Worm (Caenorhabditis elegans): Measurements from ENCODE around the gene Y116A8A.4.

Gene Y116A8A.4

ce11 chrIV:16864876-16865275 lies 42.2 kb downstream of the Y116A8A.4 start:
- TF ChIP-seq Y55F3AM.14 (GFP tag; optimal IDR thresholded peaks at IDR 0.05), result no peak
- no peak for TF ChIP-seq unc-55 (GFP tag; optimal IDR thresholded peaks at IDR 0.05)
- TF ChIP-seq R02D3.7 (tag; optimal IDR thresholded peaks at IDR 0.05), result no peak
- TF ChIP-seq skn-1 (tag; optimal IDR thresholded peaks at IDR 0.05), result no peak
- TF ChIP-seq nhr-23 (tag; optimal IDR thresholded peaks at IDR 0.05), result no peak
- TF ChIP-seq elt-3 (tag; optimal IDR thresholded peaks at IDR 0.05), result no peak
- TF ChIP-seq mdl-1 (tag; optimal IDR thresholded peaks at IDR 0.05), result no peak
- TF ChIP-seq nhr-6 (tag; optimal IDR thresholded peaks at IDR 0.05), result no peak
- TF ChIP-seq nhr-77 (tag; optimal IDR thresholded peaks at IDR 0.05), result no peak
- no peak for TF ChIP-seq ceh-82 (tag; optimal IDR thresholded peaks at IDR 0.05)
- TF ChIP-seq egl-27 (tag; optimal IDR thresholded peaks at IDR 0.05), result no peak
- no peak for TF ChIP-seq fos-1 (tag; optimal IDR thresholded peaks at IDR 0.05)
- no peak for TF ChIP-seq ceh-16 (tag; optimal IDR thresholded peaks at IDR 0.05)
- no peak for TF ChIP-seq ZK546.5 (tag; optimal IDR thresholded peaks at IDR 0.05)
- TF ChIP-seq snpc-4 (tag; optimal IDR thresholded peaks at IDR 0.05), result no peak
- no peak for TF ChIP-seq nhr-10 (tag; optimal IDR thresholded peaks at IDR 0.05)
- TF ChIP-seq aly-2 (tag; optimal IDR thresholded peaks at IDR 0.05), result no peak
- no peak for TF ChIP-seq unc-62 (GFP tag; optimal IDR thresholded peaks at IDR 0.05)
- no peak for TF ChIP-seq nhr-21 (tag; optimal IDR thresholded peaks at IDR 0.05)

ce11 chrIV:16865487-16865886 lies 42.9 kb downstream of the Y116A8A.4 start, which contains the start of gene gtsf-1:
Gene gtsf-1 (plus strand): TSS chrIV:16865840.
- no peak for TF ChIP-seq nhr-77 (tag; optimal IDR thresholded peaks at IDR 0.05)
- peak; percentile 23 for TF ChIP-seq ZK546.5 (tag; optimal IDR thresholded peaks at IDR 0.05)
- no peak for TF ChIP-seq nhr-10 (tag; optimal IDR thresholded peaks at IDR 0.05)
- peak; percentile 14 for TF ChIP-seq Y55F3AM.14 (GFP tag; optimal IDR thresholded peaks at IDR 0.05)
- peak; percentile 31 for TF ChIP-seq ceh-82 (tag; optimal IDR thresholded peaks at IDR 0.05)
- peak; percentile 91 for TF ChIP-seq R02D3.7 (tag; optimal IDR thresholded peaks at IDR 0.05)
- no peak for TF ChIP-seq mbf-1 (tag; optimal IDR thresholded peaks at IDR 0.05)
- peak; percentile 79 for TF ChIP-seq F13H6.1 (tag; optimal IDR thresholded peaks at IDR 0.05)
- no peak for TF ChIP-seq fos-1 (tag; optimal IDR thresholded peaks at IDR 0.05)
- TF ChIP-seq aly-2 (tag; optimal IDR thresholded peaks at IDR 0.05), result no peak
- TF ChIP-seq zag-1 (tag; optimal IDR thresholded peaks at IDR 0.05), result peak; percentile 29
- TF ChIP-seq sma-9 (GFP tag; optimal IDR thresholded peaks at IDR 0.05), result peak; percentile 64
- no peak for TF ChIP-seq sma-9 (tag; optimal IDR thresholded peaks at IDR 0.05)
- no peak for TF ChIP-seq ceh-16 (tag; optimal IDR thresholded peaks at IDR 0.05)
- TF ChIP-seq nhr-6 (tag; optimal IDR thresholded peaks at IDR 0.05), result no peak
- TF ChIP-seq skn-1 (tag; optimal IDR thresholded peaks at IDR 0.05), result peak; percentile 48
- TF ChIP-seq nhr-21 (tag; optimal IDR thresholded peaks at IDR 0.05), result peak; percentile 52
- peak; percentile 77 for TF ChIP-seq lin-11 (tag; optimal IDR thresholded peaks at IDR 0.05)
- no peak for TF ChIP-seq alr-1 (tag; optimal IDR thresholded peaks at IDR 0.05)
- peak; percentile 84 for TF ChIP-seq nhr-25 (tag; optimal IDR thresholded peaks at IDR 0.05)
- no peak for TF ChIP-seq sem-4 (tag; optimal IDR thresholded peaks at IDR 0.05)
- TF ChIP-seq unc-62 (GFP tag; optimal IDR thresholded peaks at IDR 0.05), result no peak
- TF ChIP-seq lsy-2 (tag; optimal IDR thresholded peaks at IDR 0.05), result peak; percentile 65 to 85
- no peak for TF ChIP-seq snpc-4 (tag; optimal IDR thresholded peaks at IDR 0.05)
- peak; percentile 72 for TF ChIP-seq gmeb-1 (tag; optimal IDR thresholded peaks at IDR 0.05)
- no peak for TF ChIP-seq dmd-4 (tag; optimal IDR thresholded peaks at IDR 0.05)
- no peak for TF ChIP-seq nhr-11 (tag; optimal IDR thresholded peaks at IDR 0.05)
- peak; percentile 74 for TF ChIP-seq C34F6.9 (tag; optimal IDR thresholded peaks at IDR 0.05)
- no peak for TF ChIP-seq peb-1 (tag; optimal IDR thresholded peaks at IDR 0.05)
- peak; percentile 25 for TF ChIP-seq nhr-237 (tag; optimal IDR thresholded peaks at IDR 0.05)
- no peak for TF ChIP-seq elt-3 (tag; optimal IDR thresholded peaks at IDR 0.05)
- TF ChIP-seq egl-27 (tag; optimal IDR thresholded peaks at IDR 0.05), result peak; percentile 28
- TF ChIP-seq ama-1 (optimal IDR thresholded peaks at IDR 0.05), result peak; percentile 54
- peak; percentile 28 for TF ChIP-seq blmp-1 (tag; optimal IDR thresholded peaks at IDR 0.05; ENCODE audit: insufficient read depth)
- TF ChIP-seq nhr-23 (tag; optimal IDR thresholded peaks at IDR 0.05), result no peak
- peak; percentile 89 for TF ChIP-seq unc-55 (GFP tag; optimal IDR thresholded peaks at IDR 0.05)
- no peak for TF ChIP-seq elt-1 (tag; optimal IDR thresholded peaks at IDR 0.05)
- TF ChIP-seq sma-3 (GFP tag; optimal IDR thresholded peaks at IDR 0.05), result peak; percentile 79
- TF ChIP-seq unc-39 (tag; optimal IDR thresholded peaks at IDR 0.05), result no peak
- no peak for TF ChIP-seq nhr-12 (tag; optimal IDR thresholded peaks at IDR 0.05)
- peak; percentile 57 for TF ChIP-seq ztf-4 (tag; optimal IDR thresholded peaks at IDR 0.05)
- peak; percentile 24 for TF ChIP-seq ztf-11 (tag; optimal IDR thresholded peaks at IDR 0.05)
- peak; percentile 52 for TF ChIP-seq mab-5 (tag; optimal IDR thresholded peaks at IDR 0.05)
- TF ChIP-seq mdl-1 (tag; optimal IDR thresholded peaks at IDR 0.05), result no peak
- TF ChIP-seq lin-39 (tag; optimal IDR thresholded peaks at IDR 0.05), result no peak
- peak; percentile 71 for TF ChIP-seq crh-2 (tag; optimal IDR thresholded peaks at IDR 0.05)
- peak; percentile 87 for TF ChIP-seq lin-13 (GFP tag; optimal IDR thresholded peaks at IDR 0.05)
- peak; percentile 75 for TF ChIP-seq nhr-129 (tag; optimal IDR thresholded peaks at IDR 0.05)
- TF ChIP-seq ztf-1 (GFP tag; conservative IDR thresholded peaks at IDR 0.05), result no peak

Data from whole organism, L2 larva.